Worm (Caenorhabditis elegans): ENCODE measurements around the gene clec-72.

DNA sequence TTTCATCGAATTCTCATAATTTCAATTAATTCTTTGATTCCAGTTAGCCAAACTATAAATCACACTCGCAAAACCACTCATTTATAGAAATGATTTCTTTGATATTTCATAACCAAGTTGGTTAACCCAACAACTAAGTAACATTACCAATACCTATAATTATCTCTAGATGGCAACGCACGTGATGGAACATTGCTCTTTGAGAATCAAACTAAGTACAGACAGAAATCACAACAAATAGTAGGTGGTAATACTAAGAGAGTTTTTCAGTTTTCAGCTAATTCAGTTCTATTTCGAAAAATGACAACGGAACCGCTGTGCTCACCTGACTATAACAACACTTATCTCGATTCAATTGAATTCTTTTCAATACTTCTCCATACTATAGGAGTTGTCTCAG lies 37.0 kb downstream of the clec-72 start, which contains the start of gene srh-223:
- TF ChIP-seq dao-5 (tag; optimal IDR thresholded peaks at IDR 0.05) (no peak), him-1 (tag; optimal IDR thresholded peaks at IDR 0.05) (no peak)

Data from whole organism, L4/young adult.